Worm (Caenorhabditis elegans): Measurements from ENCODE around the gene C06E1.1.
A peak's percentile ranks its signal among the peaks of the same experiment; 100 is the strongest.

The C06E1.1 gene

ce11 chrIII:8611282-8611681 is 5.7 kb downstream of the C06E1.1 start:
- TF ChIP-seq fkh-10 (GFP tag; optimal IDR thresholded peaks at IDR 0.05) (no peak), unc-55 (GFP tag; optimal IDR thresholded peaks at IDR 0.05) (no peak), tbx-2 (tag; optimal IDR thresholded peaks at IDR 0.05) (no peak), ceh-19 (GFP tag; optimal IDR thresholded peaks at IDR 0.05) (no peak), unc-3 (GFP tag; conservative IDR thresholded peaks at IDR 0.05) (no peak), unc-3 (tag; optimal IDR thresholded peaks at IDR 0.05) (no peak), ama-1 (optimal IDR thresholded peaks at IDR 0.05) (no peak), ceh-45 (GFP tag; IDR thresholded peaks at IDR 0.05) (no peak)

ce11 chrIII:8613573-8613972 is 7.9 kb downstream of the C06E1.1 start:
- TF ChIP-seq ceh-22 (tag; optimal IDR thresholded peaks at IDR 0.05) = no peak
- TF ChIP-seq lin-11 (tag; optimal IDR thresholded peaks at IDR 0.05) = no peak
- TF ChIP-seq ceh-34 (tag; optimal IDR thresholded peaks at IDR 0.05) = no peak
- TF ChIP-seq sox-2 (GFP tag; IDR thresholded peaks at IDR 0.05) = no peak
- TF ChIP-seq T23F11.4 (GFP tag; optimal IDR thresholded peaks at IDR 0.05) = no peak
- no peak for TF ChIP-seq hlh-15 (tag; optimal IDR thresholded peaks at IDR 0.05)
- no peak for TF ChIP-seq ceh-31 (tag; optimal IDR thresholded peaks at IDR 0.05)
- TF ChIP-seq tbx-2 (tag; optimal IDR thresholded peaks at IDR 0.05) = no peak
- TF ChIP-seq elt-4 (tag; optimal IDR thresholded peaks at IDR 0.05) = no peak

ce11 chrIII:8614490-8614889 is 8.9 kb downstream of the C06E1.1 start, which contains the start of gene rha-2:
rha-2 (minus strand) TSS chrIII:8614569.
- TF ChIP-seq unc-42 (tag; optimal IDR thresholded peaks at IDR 0.05) (peak; percentile 47), sox-2 (GFP tag; IDR thresholded peaks at IDR 0.05) (no peak), ztf-16 (tag; optimal IDR thresholded peaks at IDR 0.05) (no peak)

- TF ChIP-seq rnt-1 (tag; optimal IDR thresholded peaks at IDR 0.05) = no peak
- no peak for TF ChIP-seq tbx-2 (tag; optimal IDR thresholded peaks at IDR 0.05)
- TF ChIP-seq unc-86 (tag; optimal IDR thresholded peaks at IDR 0.05) = no peak
- no peak for TF ChIP-seq ceh-30 (tag; optimal IDR thresholded peaks at IDR 0.05)
Observed at ce11 chrIII:8616587-8616986, 11.0 kb downstream of the C06E1.1 start, which contains the start of gene C06E1.11. C06E1.11 (minus strand) TSS chrIII:8616687.

- TF ChIP-seq pha-4 (tag; optimal IDR thresholded peaks at IDR 0.05) (no peak), ztf-16 (tag; optimal IDR thresholded peaks at IDR 0.05) (no peak), hlh-15 (tag; optimal IDR thresholded peaks at IDR 0.05) (no peak), ceh-9 (tag; optimal IDR thresholded peaks at IDR 0.05) (no peak), npax-4 (tag; optimal IDR thresholded peaks at IDR 0.05) (no peak), K09A11.1 (tag; optimal IDR thresholded peaks at IDR 0.05; ENCODE audit: insufficient read depth) (no peak), pat-9 (tag; optimal IDR thresholded peaks at IDR 0.05) (no peak), T23F11.4 (GFP tag; optimal IDR thresholded peaks at IDR 0.05) (no peak), C38D4.7 (GFP tag; optimal IDR thresholded peaks at IDR 0.05) (no peak), ceh-24 (tag; optimal IDR thresholded peaks at IDR 0.05) (no peak), fkh-6 (tag; optimal IDR thresholded peaks at IDR 0.05) (no peak), pax-1 (tag; optimal IDR thresholded peaks at IDR 0.05) (no peak), hlh-13 (GFP tag; optimal IDR thresholded peaks at IDR 0.05) (no peak), ceh-34 (tag; optimal IDR thresholded peaks at IDR 0.05) (no peak), unc-86 (tag; optimal IDR thresholded peaks at IDR 0.05) (no peak), fax-1 (tag; optimal IDR thresholded peaks at IDR 0.05) (no peak), ceh-2 (tag; optimal IDR thresholded peaks at IDR 0.05) (no peak), unc-55 (GFP tag; optimal IDR thresholded peaks at IDR 0.05) (no peak), rnt-1 (tag; optimal IDR thresholded peaks at IDR 0.05) (no peak), pag-3 (tag; optimal IDR thresholded peaks at IDR 0.05; ENCODE audit: borderline replicate concordance) (no peak)
Observed at ce11 chrIII:8618412-8618960, 12.9 kb downstream of the C06E1.1 start, which contains the start of gene C13G5.2. C13G5.2 (minus strand) TSS chrIII:8618462.
